Worm (Caenorhabditis elegans) whole organism, L4 larva: Measurements from ENCODE around the gene cyp-25A3.

ENCODE experiments used
- F26F4.8 ChIP-seq: fragments of 200-800 bp; sonication (Bioruptor generic); conservative IDR thresholded peaks from 2 replicates; pipeline ENCODE4 v1.3.6; 2022; ENCODE audit warnings: missing genetic modification characterization, missing compliant biosample characterization
- F37D6.2 ChIP-seq: sonication (generic microtip); optimal IDR thresholded peaks from 2 replicates; lab custom pipeline; 2016; ENCODE audit warnings: mild to moderate bottlenecking, missing genetic modification characterization, missing compliant biosample characterization
- R02D3.7 ChIP-seq: fragments of 150-350 bp; sonication (generic microtip); optimal IDR thresholded peaks from 3 replicates; lab custom pipeline; 2014; ENCODE audit warnings: missing biosample characterization, missing genetic modification characterization
- Y105C5A.15 ChIP-seq: fragments of 200-800 bp; sonication (Bioruptor generic); IDR thresholded peaks from 2 replicates; pipeline ENCODE4 v1.3.6; 2022; ENCODE audit warnings: missing genetic modification characterization, missing compliant biosample characterization
- Y48G9A.11 ChIP-seq: fragments of 200-800 bp; sonication (Bioruptor generic); IDR thresholded peaks from 2 replicates; pipeline ENCODE4 v1.3.6; 2022; ENCODE audit warnings: missing genetic modification reagents, missing genetic modification characterization, missing compliant biosample characterization
- Y75B8A.6 ChIP-seq: fragments of 200-800 bp; sonication (Bioruptor generic); IDR thresholded peaks from 2 replicates; pipeline ENCODE4 v1.3.6; 2022; ENCODE audit warnings: missing genetic modification reagents, missing genetic modification characterization, missing compliant biosample characterization
- ZK546.5 ChIP-seq, 2 experiments: sonication (generic microtip); optimal IDR thresholded peaks; 2 replicates each; lab custom pipeline; 2017; ENCODE audit warnings: missing biosample characterization in 2 of 2, missing genetic modification characterization in 2 of 2
- arid-1 ChIP-seq: fragments of 200-800 bp; sonication (Bioruptor generic); conservative IDR thresholded peaks from 2 replicates; pipeline ENCODE4 v1.3.6; 2022; ENCODE audit warnings: missing genetic modification reagents, missing genetic modification characterization, missing compliant biosample characterization
- ceh-20 ChIP-seq: fragments of 200-800 bp; sonication (Bioruptor generic); IDR thresholded peaks from 2 replicates; pipeline ENCODE4 v1.3.6; 2022; ENCODE audit warnings: missing genetic modification reagents, missing genetic modification characterization, missing compliant biosample characterization
- ceh-44 ChIP-seq: fragments of 200-800 bp; sonication (Bioruptor generic); IDR thresholded peaks from 2 replicates; pipeline ENCODE4 v1.3.6; 2022; ENCODE audit warnings: missing genetic modification reagents, missing genetic modification characterization, missing compliant biosample characterization
- ces-1 ChIP-seq: fragments of 150-350 bp; sonication (generic microtip); optimal IDR thresholded peaks from 4 replicates; lab custom pipeline; 2014; ENCODE audit warnings: missing biosample characterization, missing genetic modification reagents, missing genetic modification characterization
- cey-2 ChIP-seq: sonication (generic microtip); optimal IDR thresholded peaks from 3 replicates; lab custom pipeline; 2017; ENCODE audit warnings: missing genetic modification characterization, mild to moderate bottlenecking, missing compliant biosample characterization, antibody characterized with exemption, borderline replicate concordance; ENCODE audit not compliant: insufficient read depth
- daf-12 ChIP-seq: fragments of 150-350 bp; optimal IDR thresholded peaks from 2 replicates; lab custom pipeline; 2014; ENCODE audit warnings: missing biosample characterization, missing genetic modification reagents, missing genetic modification characterization
- daf-16 ChIP-seq, 3 experiments: sonication (generic microtip); optimal IDR thresholded peaks; 2 replicates each; lab custom pipeline; 2016 to 2017; ENCODE audit warnings: missing genetic modification characterization in 3 of 3, missing genetic modification reagents in 3 of 3, mild to moderate bottlenecking in 2 of 3, missing compliant biosample characterization in 2 of 3, missing biosample characterization in 1 of 3, moderate library complexity in 1 of 3
- dmd-6 ChIP-seq: fragments of 200-800 bp; sonication (Bioruptor generic); IDR thresholded peaks from 2 replicates; pipeline ENCODE4 v1.3.6; 2022; ENCODE audit warnings: missing genetic modification reagents, missing genetic modification characterization, missing compliant biosample characterization
- dmd-8 ChIP-seq: fragments of 200-800 bp; sonication (Bioruptor generic); IDR thresholded peaks from 2 replicates; pipeline ENCODE4 v1.3.6; 2022; ENCODE audit warnings: missing genetic modification characterization, missing compliant biosample characterization
- dpl-1 ChIP-seq: fragments of 150-350 bp; optimal IDR thresholded peaks from 2 replicates; lab custom pipeline; 2014; ENCODE audit warnings: missing biosample characterization, missing genetic modification reagents, missing genetic modification characterization
- duxl-1 ChIP-seq: sonication (generic microtip); optimal IDR thresholded peaks from 2 replicates; lab custom pipeline; 2016; ENCODE audit warnings: mild to moderate bottlenecking, missing genetic modification characterization, moderate library complexity, missing compliant biosample characterization; ENCODE audit not compliant: poor library complexity
- fkh-10 ChIP-seq: fragments of 150-350 bp; optimal IDR thresholded peaks from 2 replicates; lab custom pipeline; 2014; ENCODE audit warnings: missing biosample characterization, missing genetic modification reagents, missing genetic modification characterization
- hlh-11 ChIP-seq: fragments of 200-800 bp; sonication (Bioruptor generic); optimal IDR thresholded peaks from 2 replicates; lab custom pipeline; 2018; ENCODE audit warnings: mild to moderate bottlenecking, missing genetic modification characterization, missing compliant biosample characterization
- hlh-30 ChIP-seq: sonication (generic microtip); optimal IDR thresholded peaks from 2 replicates; lab custom pipeline; 2017; ENCODE audit warnings: antibody characterized with exemption, mild to moderate bottlenecking, missing genetic modification characterization, missing compliant biosample characterization; ENCODE audit not compliant: insufficient read depth
- hmg-1.1 ChIP-seq: fragments of 200-800 bp; sonication (Bioruptor generic); IDR thresholded peaks from 2 replicates; pipeline ENCODE4 v1.3.6; 2022; ENCODE audit warnings: missing genetic modification reagents, missing genetic modification characterization, missing compliant biosample characterization
- jun-1 ChIP-seq: fragments of 150-350 bp; optimal IDR thresholded peaks from 2 replicates; lab custom pipeline; 2014; ENCODE audit warnings: missing biosample characterization, missing genetic modification reagents, missing genetic modification characterization
- lin-1 ChIP-seq: fragments of 200-800 bp; sonication (Bioruptor generic); IDR thresholded peaks from 2 replicates; pipeline ENCODE4 v1.3.6; 2022; ENCODE audit warnings: missing genetic modification reagents, missing genetic modification characterization, missing compliant biosample characterization
- lsy-2 ChIP-seq, 2 experiments: fragments of 150-350 bp in 1 of 2; sonication (generic microtip) in 1 of 2; optimal IDR thresholded peaks; 2 replicates each; lab custom pipeline; 2014 to 2017; ENCODE audit warnings: missing biosample characterization in 2 of 2, missing genetic modification characterization in 2 of 2
- madf-9 ChIP-seq: fragments of 200-800 bp; sonication (Bioruptor generic); conservative IDR thresholded peaks from 2 replicates; pipeline ENCODE4 v1.3.6; 2022; ENCODE audit warnings: missing genetic modification reagents, missing genetic modification characterization, missing compliant biosample characterization
- mdl-1 ChIP-seq, 2 experiments: fragments of 150-350 bp in 1 of 2; sonication (generic microtip) in 1 of 2; optimal IDR thresholded peaks; 2 replicates each; lab custom pipeline; 2014 to 2017; ENCODE audit warnings: missing biosample characterization in 2 of 2, missing genetic modification characterization in 2 of 2
- mep-1 ChIP-seq: fragments of 150-350 bp; sonication (generic microtip); optimal IDR thresholded peaks from 3 replicates; lab custom pipeline; 2014; ENCODE audit warnings: missing biosample characterization, missing genetic modification characterization
- mes-2 ChIP-seq: sonication (generic microtip); optimal IDR thresholded peaks from 2 replicates; lab custom pipeline; 2016; ENCODE audit warnings: missing genotype, mild to moderate bottlenecking, missing genetic modification characterization, missing compliant biosample characterization; ENCODE audit not compliant: poor library complexity, severe bottlenecking
- mxl-2 ChIP-seq: fragments of 200-800 bp; sonication (Bioruptor generic); conservative IDR thresholded peaks from 2 replicates; pipeline ENCODE4 v1.3.6; 2022; ENCODE audit warnings: missing genetic modification reagents, missing genetic modification characterization, missing compliant biosample characterization
- mxl-3 ChIP-seq: fragments of 200-800 bp; sonication (Bioruptor generic); optimal IDR thresholded peaks from 2 replicates; lab custom pipeline; 2018; ENCODE audit warnings: mild to moderate bottlenecking, missing genetic modification characterization, missing compliant biosample characterization
- nhr-10 ChIP-seq: fragments of 150-350 bp; optimal IDR thresholded peaks from 2 replicates; lab custom pipeline; 2014; ENCODE audit warnings: missing biosample characterization, missing genetic modification characterization
- nhr-11 ChIP-seq: fragments of 150-350 bp; optimal IDR thresholded peaks from 2 replicates; lab custom pipeline; 2014; ENCODE audit warnings: missing biosample characterization, missing genetic modification characterization
- nhr-237 ChIP-seq: sonication (generic microtip); optimal IDR thresholded peaks from 2 replicates; lab custom pipeline; 2017; ENCODE audit warnings: missing biosample characterization, missing genetic modification characterization
- nhr-41 ChIP-seq: fragments of 200-800 bp; sonication (Bioruptor generic); IDR thresholded peaks from 2 replicates; pipeline ENCODE4 v1.3.6; 2022; ENCODE audit warnings: missing genetic modification reagents, missing genetic modification characterization, missing compliant biosample characterization
- nhr-6 ChIP-seq: fragments of 150-350 bp; optimal IDR thresholded peaks from 2 replicates; lab custom pipeline; 2014; ENCODE audit warnings: missing biosample characterization, missing genetic modification characterization
- nhr-76 ChIP-seq: fragments of 150-350 bp; optimal IDR thresholded peaks from 2 replicates; lab custom pipeline; 2014; ENCODE audit warnings: missing biosample characterization, missing genetic modification characterization
- nhr-77 ChIP-seq: fragments of 150-350 bp; optimal IDR thresholded peaks from 2 replicates; lab custom pipeline; 2014; ENCODE audit warnings: missing biosample characterization, missing genetic modification characterization
- pha-4 ChIP-seq, 2 experiments: fragments of 150-350 bp in 1 of 2; fragments of 200-800 bp in 1 of 2; sonication (Bioruptor generic) in 1 of 2; IDR thresholded peaks in 1 of 2; optimal IDR thresholded peaks in 1 of 2; 2 replicates each; pipeline versions ENCODE4 v1.3.6 to Lab custom; 2014 to 2022; ENCODE audit warnings: missing genetic modification characterization in 2 of 2, missing genetic modification reagents in 2 of 2, missing biosample characterization in 1 of 2, missing compliant biosample characterization in 1 of 2
- rbr-2 ChIP-seq: sonication (generic microtip); optimal IDR thresholded peaks from 2 replicates; lab custom pipeline; 2016; ENCODE audit warnings: missing genotype, missing genetic modification characterization, missing compliant biosample characterization
- skn-1 ChIP-seq: fragments of 150-350 bp; optimal IDR thresholded peaks from 2 replicates; lab custom pipeline; 2014; ENCODE audit warnings: missing biosample characterization, missing genetic modification characterization
- snpc-1.2 ChIP-seq: fragments of 200-800 bp; sonication (Bioruptor generic); IDR thresholded peaks from 2 replicates; pipeline ENCODE4 v1.3.6; 2022; ENCODE audit warnings: missing genetic modification reagents, missing genetic modification characterization, missing compliant biosample characterization
- spr-3 ChIP-seq: fragments of 200-800 bp; sonication (Bioruptor generic); optimal IDR thresholded peaks from 2 replicates; lab custom pipeline; 2018; ENCODE audit warnings: mild to moderate bottlenecking, missing genetic modification characterization, missing compliant biosample characterization
- tag-97 ChIP-seq: fragments of 200-800 bp; sonication (Bioruptor generic); IDR thresholded peaks from 2 replicates; pipeline ENCODE4 v1.3.6; 2022; ENCODE audit warnings: missing genetic modification characterization, missing compliant biosample characterization
- tra-1 ChIP-seq: fragments of 200-800 bp; sonication (Bioruptor generic); IDR thresholded peaks from 2 replicates; pipeline ENCODE4 v1.3.6; 2022; ENCODE audit warnings: missing genetic modification reagents, missing genetic modification characterization, missing compliant biosample characterization
- unc-130 ChIP-seq: sonication (generic microtip); optimal IDR thresholded peaks from 2 replicates; lab custom pipeline; 2016; ENCODE audit warnings: missing genetic modification reagents, missing genetic modification characterization, missing compliant biosample characterization
- unc-39 ChIP-seq: sonication (generic microtip); optimal IDR thresholded peaks from 2 replicates; lab custom pipeline; 2017; ENCODE audit warnings: missing biosample characterization, missing genetic modification characterization
- unc-62 ChIP-seq, 3 experiments: fragments of 150-350 bp in 1 of 3; sonication (generic microtip); optimal IDR thresholded peaks in 2 of 3; peaks in 1 of 3; 1 replicate in 1 of 3; 2 replicates in 2 of 3; lab custom pipeline; 2014 to 2017; ENCODE audit warnings: missing biosample characterization in 3 of 3, missing genetic modification characterization in 3 of 3, missing genetic modification reagents in 3 of 3, missing genotype in 1 of 3
- zip-2 ChIP-seq: fragments of 150-350 bp; optimal IDR thresholded peaks from 2 replicates; lab custom pipeline; 2014; ENCODE audit warnings: missing biosample characterization, missing genetic modification characterization
- ztf-7 ChIP-seq: fragments of 150-350 bp; optimal IDR thresholded peaks from 2 replicates; lab custom pipeline; 2014; ENCODE audit warnings: missing biosample characterization, missing genetic modification characterization

The cyp-25A3 gene

DNA sequence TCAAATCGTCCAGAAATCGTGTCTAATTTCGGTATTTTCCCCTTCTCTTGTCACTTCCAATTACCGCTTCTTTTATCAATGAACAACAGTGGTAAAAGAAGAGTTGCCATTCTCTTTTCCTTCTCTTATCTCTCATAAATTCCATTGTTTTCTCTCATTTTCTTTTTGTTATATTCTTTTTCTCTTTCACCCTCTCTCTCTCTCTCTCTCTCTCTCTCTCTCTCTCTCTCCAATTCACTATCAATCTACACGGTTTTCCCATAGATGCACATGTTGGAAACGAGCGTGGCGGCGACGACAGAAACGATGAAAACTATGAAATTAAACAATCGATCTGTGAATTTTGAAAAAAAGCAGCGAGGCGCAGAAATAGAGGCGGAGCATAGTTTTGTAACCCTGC, 40.3 kb downstream of the cyp-25A3 start:
- no peak for TF ChIP-seq arid-1 (GFP tag; lab: Robert Waterston, UW)
- TF ChIP-seq daf-16 (GFP tag; optimal IDR thresholded peaks at IDR 0.05; lab: Kevin White, UChicago), result no peak
- TF ChIP-seq daf-16 (tag; optimal IDR thresholded peaks at IDR 0.05; lab: Kevin White, UChicago), result peak; percentile 67
- TF ChIP-seq Y105C5A.15 (GFP tag; lab: Robert Waterston, UW), result no peak
- TF ChIP-seq pha-4 (GFP tag; IDR thresholded peaks at IDR 0.05; lab: Robert Waterston, UW), result no peak
- TF ChIP-seq pha-4 (tag; optimal IDR thresholded peaks at IDR 0.05; lab: Kevin White, UChicago), result no peak
- TF ChIP-seq R02D3.7 (tag; lab: Kevin White, UChicago), result no peak
- TF ChIP-seq ztf-7 (tag; lab: Kevin White, UChicago), result no peak
- TF ChIP-seq nhr-77 (tag; lab: Kevin White, UChicago), result no peak
- TF ChIP-seq nhr-6 (tag; lab: Kevin White, UChicago), result no peak
- TF ChIP-seq mep-1 (tag; lab: Kevin White, UChicago), result peak; percentile 58
- no peak for TF ChIP-seq F37D6.2
- no peak for TF ChIP-seq jun-1 (tag; lab: Kevin White, UChicago)
- TF ChIP-seq hlh-11 (tag; lab: Kevin White, UChicago), result peak; percentile 77
- no peak for TF ChIP-seq Y75B8A.6 (GFP tag; lab: Robert Waterston, UW)
- no peak for TF ChIP-seq dmd-8 (GFP tag; lab: Robert Waterston, UW)
- TF ChIP-seq lin-1, result 0 out of 2 replicates have a peak, but pooled peaks have one; percentile 19
- TF ChIP-seq nhr-11 (tag; lab: Kevin White, UChicago), result no peak
- TF ChIP-seq mes-2 (tag; lab: Kevin White, UChicago), result peak; percentile 25
- TF ChIP-seq fkh-10 (GFP tag; lab: Kevin White, UChicago), result no peak
- TF ChIP-seq spr-3 (GFP tag; lab: Kevin White, UChicago), result no peak
- TF ChIP-seq rbr-2 (tag; lab: Kevin White, UChicago), result no peak
- TF ChIP-seq hlh-30 (tag; lab: Kevin White, UChicago), result peak; percentile 38
- no peak for TF ChIP-seq ZK546.5 (tag; optimal IDR thresholded peaks at IDR 0.05; lab: Kevin White, UChicago)
- TF ChIP-seq dmd-6 (GFP tag; lab: Robert Waterston, UW), result peak; percentile 40
- TF ChIP-seq tag-97 (GFP tag; lab: Robert Waterston, UW), result no peak
- TF ChIP-seq cey-2 (tag; lab: Kevin White, UChicago), result no peak
- TF ChIP-seq mxl-3, result peak; percentile 79
- TF ChIP-seq nhr-41 (GFP tag; lab: Robert Waterston, UW), result no peak
- TF ChIP-seq Y48G9A.11 (GFP tag; lab: Robert Waterston, UW), result no peak
- no peak for TF ChIP-seq zip-2
- no peak for TF ChIP-seq ceh-44 (GFP tag; lab: Robert Waterston, UW)
- TF ChIP-seq ceh-20 (GFP tag; lab: Robert Waterston, UW), result no peak
- peak; percentile 22 for TF ChIP-seq nhr-10 (tag; lab: Kevin White, UChicago)
- no peak for TF ChIP-seq tra-1 (GFP tag; lab: Robert Waterston, UW)
- TF ChIP-seq mdl-1 (tag; optimal IDR thresholded peaks at IDR 0.05; lab: Kevin White, UChicago), result peak in 1 of 2 experiments; percentile 69
- peak; percentile 36 for TF ChIP-seq hmg-1.1 (GFP tag; lab: Robert Waterston, UW)
- TF ChIP-seq dpl-1, result no peak
- TF ChIP-seq ces-1 (GFP tag; lab: Kevin White, UChicago), result no peak
- no peak for TF ChIP-seq mxl-2 (GFP tag; lab: Robert Waterston, UW)
- TF ChIP-seq duxl-1, result peak; percentile 1
- TF ChIP-seq daf-12 (tag; lab: Kevin White, UChicago), result no peak
- TF ChIP-seq madf-9 (GFP tag; lab: Robert Waterston, UW), result no peak
- no peak for TF ChIP-seq F26F4.8 (GFP tag; lab: Robert Waterston, UW)
- TF ChIP-seq skn-1 (tag; lab: Kevin White, UChicago), result no peak
- no peak for TF ChIP-seq nhr-237 (tag; lab: Kevin White, UChicago)
- TF ChIP-seq snpc-1.2 (GFP tag; lab: Robert Waterston, UW), result no peak
- TF ChIP-seq lsy-2 (tag; optimal IDR thresholded peaks at IDR 0.05; lab: Kevin White, UChicago), result no peak
- TF ChIP-seq unc-39, result no peak
- TF ChIP-seq unc-62 (GFP tag; optimal IDR thresholded peaks at IDR 0.05 in 1 of 2; lab: Kevin White, UChicago), result peak in 1 of 2 experiments; percentile 94
- no peak for TF ChIP-seq unc-62 (tag; optimal IDR thresholded peaks at IDR 0.05; lab: Kevin White, UChicago)
- no peak for TF ChIP-seq nhr-76 (tag; lab: Kevin White, UChicago)
- no peak for TF ChIP-seq unc-130
